Worm (Caenorhabditis elegans) whole organism, mixed stage, embryonic: ENCODE results near the gene pygo-1.

Experiments used
- M03D4.4 ChIP-seq: sonication (generic microtip); optimal IDR thresholded peaks from 2 replicates; lab custom pipeline; 2017; ENCODE audit warnings: mild to moderate bottlenecking, missing genetic modification characterization, missing compliant biosample characterization
- bed-3 ChIP-seq: fragments of 200-800 bp; sonication (Bioruptor generic); optimal IDR thresholded peaks from 3 replicates; lab custom pipeline; 2018; ENCODE audit warnings: mild to moderate bottlenecking, missing genetic modification characterization, moderate library complexity, missing compliant biosample characterization
- ceh-39 ChIP-seq: fragments of 150-350 bp; optimal IDR thresholded peaks from 2 replicates; lab custom pipeline; 2014; ENCODE audit warnings: missing biosample characterization, missing genetic modification characterization
- ceh-43 ChIP-seq: fragments of 200-800 bp; sonication (Bioruptor generic); optimal IDR thresholded peaks from 2 replicates; lab custom pipeline; 2018; ENCODE audit warnings: mild to moderate bottlenecking, missing genetic modification characterization, moderate library complexity, missing compliant biosample characterization
- ceh-83 ChIP-seq: fragments of 200-800 bp; sonication (Bioruptor generic); optimal IDR thresholded peaks from 2 replicates; lab custom pipeline; 2018; ENCODE audit warnings: mild to moderate bottlenecking, missing genetic modification characterization, missing compliant biosample characterization
- ces-1 ChIP-seq: fragments of 150-350 bp; optimal IDR thresholded peaks from 2 replicates; lab custom pipeline; 2014; ENCODE audit warnings: missing biosample characterization, missing genetic modification reagents, missing genetic modification characterization
- cnd-1 ChIP-seq: fragments of 200-800 bp; sonication (Bioruptor generic); optimal IDR thresholded peaks from 2 replicates; lab custom pipeline; 2018; ENCODE audit warnings: mild to moderate bottlenecking, missing genetic modification characterization, missing compliant biosample characterization
- drap-1 ChIP-seq: fragments of 200-800 bp; sonication (Bioruptor generic); optimal IDR thresholded peaks from 3 replicates; lab custom pipeline; 2018; ENCODE audit warnings: mild to moderate bottlenecking, missing genetic modification characterization, missing compliant biosample characterization
- flh-1 ChIP-seq: fragments of 200-800 bp; sonication (Bioruptor generic); optimal IDR thresholded peaks from 2 replicates; lab custom pipeline; 2018; ENCODE audit warnings: mild to moderate bottlenecking, missing genetic modification characterization, moderate library complexity, missing compliant biosample characterization
- ham-2 ChIP-seq: fragments of 200-800 bp; sonication (Bioruptor generic); optimal IDR thresholded peaks from 2 replicates; lab custom pipeline; 2018; ENCODE audit warnings: mild to moderate bottlenecking, missing genetic modification characterization, missing compliant biosample characterization
- hlh-1 ChIP-seq: fragments of 150-350 bp; optimal IDR thresholded peaks from 2 replicates; lab custom pipeline; 2014; ENCODE audit warnings: missing biosample characterization, missing genetic modification reagents, missing genetic modification characterization
- lin-32 ChIP-seq: fragments of 200-800 bp; sonication (Bioruptor generic); optimal IDR thresholded peaks from 2 replicates; lab custom pipeline; 2018; ENCODE audit warnings: mild to moderate bottlenecking, missing genetic modification characterization, missing compliant biosample characterization
- lsy-2 ChIP-seq: fragments of 150-350 bp; optimal IDR thresholded peaks from 2 replicates; lab custom pipeline; 2014; ENCODE audit warnings: missing biosample characterization, missing genetic modification characterization
- mab-5 ChIP-seq: fragments of 150-350 bp; optimal IDR thresholded peaks from 2 replicates; lab custom pipeline; 2014; ENCODE audit warnings: missing biosample characterization, missing genetic modification characterization
- mep-1 ChIP-seq: fragments of 150-350 bp; optimal IDR thresholded peaks from 2 replicates; lab custom pipeline; 2017; ENCODE audit warnings: missing biosample characterization, missing genetic modification reagents, missing genetic modification characterization, inconsistent platforms
- mls-2 ChIP-seq: sonication (generic microtip); optimal IDR thresholded peaks from 2 replicates; lab custom pipeline; 2016; ENCODE audit warnings: mild to moderate bottlenecking, missing genetic modification characterization, moderate library complexity, missing compliant biosample characterization
- nhr-12 ChIP-seq: fragments of 150-350 bp; optimal IDR thresholded peaks from 2 replicates; lab custom pipeline; 2014; ENCODE audit warnings: missing biosample characterization, missing genetic modification characterization
- nhr-2 ChIP-seq: fragments of 150-350 bp; optimal IDR thresholded peaks from 2 replicates; lab custom pipeline; 2014; ENCODE audit warnings: missing biosample characterization, missing genetic modification characterization
- nhr-237 ChIP-seq: fragments of 150-350 bp; optimal IDR thresholded peaks from 2 replicates; lab custom pipeline; 2014; ENCODE audit warnings: missing biosample characterization, missing genetic modification characterization
- nhr-76 ChIP-seq: sonication (generic microtip); optimal IDR thresholded peaks from 2 replicates; lab custom pipeline; 2017; ENCODE audit warnings: missing biosample characterization, missing genetic modification characterization
- pha-4 ChIP-seq: fragments of 150-350 bp; optimal IDR thresholded peaks from 2 replicates; lab custom pipeline; 2018; ENCODE audit warnings: missing biosample characterization, missing genetic modification reagents, missing genetic modification characterization
- sem-2 ChIP-seq: fragments of 200-800 bp; sonication (Bioruptor generic); optimal IDR thresholded peaks from 2 replicates; lab custom pipeline; 2018; ENCODE audit warnings: mild to moderate bottlenecking, missing genetic modification characterization, missing compliant biosample characterization
- snpc-4 ChIP-seq: fragments of 150-350 bp; optimal IDR thresholded peaks from 2 replicates; lab custom pipeline; 2014; ENCODE audit warnings: missing biosample characterization, missing genetic modification characterization
- sptf-1 ChIP-seq: sonication (generic microtip); optimal IDR thresholded peaks from 2 replicates; lab custom pipeline; 2017; ENCODE audit warnings: mild to moderate bottlenecking, missing genetic modification characterization, moderate library complexity, missing compliant biosample characterization
- tbx-8 ChIP-seq: fragments of 200-800 bp; sonication (Bioruptor generic); optimal IDR thresholded peaks from 2 replicates; lab custom pipeline; 2018; ENCODE audit warnings: mild to moderate bottlenecking, missing genetic modification characterization, moderate library complexity, missing compliant biosample characterization
- unc-120 ChIP-seq: sonication (generic microtip); optimal IDR thresholded peaks from 2 replicates; lab custom pipeline; 2017; ENCODE audit warnings: missing genetic modification characterization, missing compliant biosample characterization; ENCODE audit not compliant: poor library complexity, severe bottlenecking
- unc-39 ChIP-seq: fragments of 150-350 bp; optimal IDR thresholded peaks from 2 replicates; lab custom pipeline; 2014; ENCODE audit warnings: missing biosample characterization, missing genetic modification characterization
- unc-62 ChIP-seq: fragments of 150-350 bp; optimal IDR thresholded peaks from 2 replicates; lab custom pipeline; 2014; ENCODE audit warnings: missing biosample characterization, missing genetic modification reagents, missing genetic modification characterization
- zip-8 ChIP-seq: fragments of 150-350 bp; optimal IDR thresholded peaks from 2 replicates; lab custom pipeline; 2014; ENCODE audit warnings: missing biosample characterization, missing genetic modification characterization

Gene pygo-1

ce11 chrIV:5086243-5086960, 3.3 kb downstream of the pygo-1 start:
- no peak for TF ChIP-seq zip-8
- TF ChIP-seq snpc-4 (tag; lab: Kevin White, UChicago), result no peak
- TF ChIP-seq sptf-1 (tag; lab: Kevin White, UChicago), result no peak
- TF ChIP-seq hlh-1 (tag; lab: Kevin White, UChicago), result no peak
- no peak for TF ChIP-seq pha-4 (tag; lab: Kevin White, UChicago)
- no peak for TF ChIP-seq drap-1 (GFP tag; lab: Kevin White, UChicago)

ce11 chrIV:5086961-5087326, 3.8 kb downstream of the pygo-1 start:
- TF ChIP-seq mab-5 (tag; lab: Kevin White, UChicago), result no peak
- TF ChIP-seq ceh-39 (tag; lab: Kevin White, UChicago), result no peak
- no peak for TF ChIP-seq ceh-83 (GFP tag; lab: Kevin White, UChicago)
- TF ChIP-seq nhr-76 (tag; lab: Kevin White, UChicago), result no peak
- no peak for TF ChIP-seq hlh-1 (tag; lab: Kevin White, UChicago)
- no peak for TF ChIP-seq nhr-12 (tag; lab: Kevin White, UChicago)
- TF ChIP-seq cnd-1 (tag; lab: Kevin White, UChicago), result no peak
- no peak for TF ChIP-seq tbx-8
- TF ChIP-seq unc-39 (tag; lab: Kevin White, UChicago), result no peak
- TF ChIP-seq pha-4 (tag; lab: Kevin White, UChicago), result no peak
- no peak for TF ChIP-seq mep-1 (tag; lab: Kevin White, UChicago)
- TF ChIP-seq bed-3 (GFP tag; lab: Kevin White, UChicago), result no peak
- no peak for TF ChIP-seq flh-1 (GFP tag; lab: Kevin White, UChicago)
- no peak for TF ChIP-seq M03D4.4 (tag; lab: Kevin White, UChicago)
- no peak for TF ChIP-seq unc-120 (tag; lab: Kevin White, UChicago)
- TF ChIP-seq unc-62 (GFP tag; lab: Kevin White, UChicago), result no peak
- TF ChIP-seq lin-32 (GFP tag; lab: Kevin White, UChicago), result no peak
- TF ChIP-seq, all 35 proteins: peak for 0

ce11 chrIV:5088814-5089322, 5.8 kb downstream of the pygo-1 start, which contains the start of gene ivd-1:
Gene ivd-1 (minus strand): TSS chrIV:5088864.
- TF ChIP-seq mls-2 (no peak), tbx-8 (no peak), nhr-2 (tag; lab: Kevin White, UChicago) (no peak), drap-1 (GFP tag; lab: Kevin White, UChicago) (no peak), lin-32 (GFP tag; lab: Kevin White, UChicago) (no peak), M03D4.4 (tag; lab: Kevin White, UChicago) (no peak), flh-1 (GFP tag; lab: Kevin White, UChicago) (no peak), ceh-43 (GFP tag; lab: Kevin White, UChicago) (no peak), zip-8 (no peak), nhr-12 (tag; lab: Kevin White, UChicago) (no peak), nhr-237 (tag; lab: Kevin White, UChicago) (no peak), ces-1 (GFP tag; lab: Kevin White, UChicago) (no peak), nhr-76 (tag; lab: Kevin White, UChicago) (no peak), unc-39 (tag; lab: Kevin White, UChicago) (no peak), unc-62 (GFP tag; lab: Kevin White, UChicago) (no peak), sem-2 (GFP tag; lab: Kevin White, UChicago) (no peak), ceh-83 (GFP tag; lab: Kevin White, UChicago) (no peak), unc-120 (tag; lab: Kevin White, UChicago) (no peak), ham-2 (GFP tag; lab: Kevin White, UChicago) (no peak)

- TF ChIP-seq ces-1 (GFP tag; lab: Kevin White, UChicago) (peak; percentile 12), lsy-2 (tag; lab: Kevin White, UChicago) (peak; percentile 76)
- TF ChIP-seq, all 35 proteins: peak for 2; not testable (repeated sequence) for 33
These were observed 6.9 kb downstream of the pygo-1 start for ce11 chrIV:5089795-5090528.
